Fruit fly (Drosophila melanogaster): ENCODE data around the gene Nab2.

DNA sequence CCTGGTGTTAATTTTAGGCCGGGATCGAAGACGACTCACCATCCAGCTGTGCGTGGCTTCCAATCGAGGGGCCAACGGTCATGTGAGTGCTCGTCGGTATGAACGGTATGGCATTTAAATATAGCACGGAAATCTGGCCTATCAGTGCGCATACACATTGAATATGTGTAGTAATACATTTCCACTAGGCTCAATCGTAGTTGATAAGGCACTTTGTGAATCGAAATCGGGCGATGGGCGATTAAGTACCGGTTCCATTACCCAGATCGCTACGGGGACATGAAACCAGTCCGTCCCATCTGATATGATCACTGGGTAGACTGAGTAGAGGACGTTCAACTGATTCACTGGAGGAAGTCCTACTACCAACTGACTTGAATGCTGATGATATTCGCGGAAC lies 32.8 kb downstream of the Nab2 start:
- TF ChIP-seq CG8478 (optimal IDR thresholded peaks at IDR 0.05) (no peak), CTCF (optimal IDR thresholded peaks at IDR 0.05) (no peak)

All from S2 (cell line).